Fruit fly (Drosophila melanogaster) whole organism: ENCODE results near the gene CG11562.

Experiments used
- Dll ChIP-seq: fragments of >200 bp; optimal IDR thresholded peaks from 2 replicates; lab custom pipeline; 2017
- EcR ChIP-seq, 2 experiments: fragments of >200 bp; optimal IDR thresholded peaks; 2 replicates each; lab custom pipeline; 2017; ENCODE audit warnings: missing biosample characterization in 2 of 2, missing genetic modification characterization in 2 of 2, missing genetic modification reagents in 2 of 2
- pan ChIP-seq: fragments of >200 bp; optimal IDR thresholded peaks from 2 replicates; lab custom pipeline; 2017
- psq ChIP-seq: fragments of >200 bp; optimal IDR thresholded peaks from 2 replicates; lab custom pipeline; 2017
- usp ChIP-seq: fragments of >200 bp; optimal IDR thresholded peaks from 2 replicates; lab custom pipeline; 2017; ENCODE audit warnings: missing biosample characterization, missing genetic modification characterization, mixed read lengths

DNA sequence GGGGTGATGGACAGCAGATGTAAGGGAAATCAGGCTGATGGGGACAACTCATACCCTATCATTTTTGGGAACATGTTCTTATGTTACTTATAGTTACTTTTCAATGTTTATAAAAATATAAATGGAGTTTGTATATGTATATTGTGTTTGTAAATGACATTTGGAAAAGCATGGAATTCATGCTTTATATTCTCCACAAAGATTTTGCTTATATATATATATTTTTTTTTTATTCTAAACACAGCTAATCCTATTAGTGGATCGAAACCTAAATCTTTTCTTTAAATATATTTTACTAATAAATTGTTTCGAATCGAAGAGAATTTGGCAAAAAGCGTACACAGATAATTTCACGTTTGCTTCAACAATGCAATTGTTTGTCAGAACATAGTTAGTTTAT is 3.2 kb upstream of the CG11562 start, which contains the start of gene Amnionless:
- TF ChIP-seq pan (lab: Kevin White, UChicago) = no peak
- no peak for TF ChIP-seq Dll (lab: Kevin White, UChicago)
- TF ChIP-seq EcR (GFP tag; optimal IDR thresholded peaks at IDR 0.05; lab: Kevin White, UChicago) = no peak
- TF ChIP-seq usp (GFP tag; lab: Kevin White, UChicago) = no peak
- no peak for TF ChIP-seq psq (lab: Kevin White, UChicago)
